Fruit fly (Drosophila melanogaster): ENCODE results near the gene sturkopf.

Gene sturkopf

DNA sequence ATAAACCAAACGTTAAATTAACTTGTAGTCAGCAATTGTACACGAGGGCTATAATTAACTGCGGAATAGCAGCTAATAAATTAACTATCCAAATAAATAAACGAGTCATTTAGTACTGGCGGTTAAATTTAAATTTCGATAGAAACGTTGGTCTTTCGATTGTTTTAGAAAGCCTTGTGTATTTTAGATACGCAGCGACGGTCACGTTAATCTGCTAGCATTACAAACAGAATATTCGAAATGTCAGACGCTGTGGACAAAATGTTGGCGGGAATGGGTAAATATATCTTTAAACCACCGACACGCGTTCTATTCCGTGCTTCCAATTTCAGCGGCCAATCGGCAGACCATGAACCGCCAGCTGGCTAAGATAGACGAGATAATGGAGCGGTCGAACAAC is 18.4 kb upstream of the sturkopf start, which contains the start of gene msd1:
Gene msd1, plus strand, starts transcription at position 203 of the 400 bp plus-strand sequence.
- TF ChIP-seq h (GFP tag; optimal IDR thresholded peaks at IDR 0.05) = no peak
- no peak for TF ChIP-seq Jra (GFP tag; optimal IDR thresholded peaks at IDR 0.05)
- no peak for TF ChIP-seq CrebA (GFP tag; optimal IDR thresholded peaks at IDR 0.05; ENCODE audit: borderline replicate concordance)
- TF ChIP-seq rgr (GFP tag; optimal IDR thresholded peaks at IDR 0.05) = no peak

DNA sequence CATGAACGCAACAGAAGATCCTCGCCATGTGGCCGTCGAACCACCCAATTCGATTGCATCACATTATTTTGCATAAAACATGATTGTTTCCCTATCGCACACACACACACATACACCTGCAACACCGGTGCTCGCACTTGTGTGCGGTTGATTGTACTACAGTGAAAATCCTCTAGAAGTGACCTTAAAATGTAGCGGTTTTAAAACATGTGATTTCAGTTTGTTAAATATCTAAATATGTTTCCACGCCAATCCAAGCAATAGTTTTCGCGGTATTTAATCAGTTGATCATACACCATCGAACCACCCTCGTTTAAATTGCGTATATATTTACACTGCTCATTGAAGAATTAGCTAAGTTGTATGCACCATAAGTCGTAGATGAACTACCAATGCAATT is 17.2 kb upstream of the sturkopf start:
- peak in 1 of 2 experiments; percentile 31 for TF ChIP-seq foxo (GFP tag; optimal IDR thresholded peaks at IDR 0.05)
- TF ChIP-seq Vsx2 (GFP tag; optimal IDR thresholded peaks at IDR 0.05; ENCODE audit: partially characterized antibody) = no peak
- peak; percentile 23 for TF ChIP-seq ey (GFP tag; optimal IDR thresholded peaks at IDR 0.05)

DNA sequence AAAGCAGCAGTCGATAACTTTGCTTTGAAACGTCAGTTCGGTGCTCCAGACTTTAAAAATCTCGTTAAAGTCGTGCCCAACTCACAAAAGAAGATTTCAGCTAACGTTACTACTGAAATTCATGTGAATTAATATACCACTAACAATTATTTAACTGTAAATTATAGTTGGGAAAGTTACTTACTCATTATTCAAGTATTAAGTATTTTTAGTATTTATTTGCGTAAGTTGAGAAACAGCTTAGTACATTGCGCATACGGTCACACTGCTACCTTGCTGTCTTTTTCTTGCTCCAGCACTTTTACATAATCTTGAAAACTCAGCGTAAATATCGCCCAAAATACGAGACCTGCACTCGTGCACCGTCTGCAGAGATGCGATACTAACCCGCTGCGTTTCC is 16.5 kb upstream of the sturkopf start, which contains the start of gene ND-ACP:
Gene ND-ACP, plus strand, starts transcription at position 226 of the 400 bp plus-strand sequence.
- no peak for TF ChIP-seq jim (GFP tag; optimal IDR thresholded peaks at IDR 0.05)
- TF ChIP-seq pan (optimal IDR thresholded peaks at IDR 0.05) = no peak
- no peak for TF ChIP-seq sage (GFP tag; optimal IDR thresholded peaks at IDR 0.05)
- no peak for TF ChIP-seq tai (GFP tag; optimal IDR thresholded peaks at IDR 0.05)
- TF ChIP-seq CrebA (GFP tag; optimal IDR thresholded peaks at IDR 0.05; ENCODE audit: borderline replicate concordance) = no peak
- TF ChIP-seq ey (GFP tag; optimal IDR thresholded peaks at IDR 0.05) = no peak
- no peak for TF ChIP-seq N (GFP tag; optimal IDR thresholded peaks at IDR 0.05)

DNA sequence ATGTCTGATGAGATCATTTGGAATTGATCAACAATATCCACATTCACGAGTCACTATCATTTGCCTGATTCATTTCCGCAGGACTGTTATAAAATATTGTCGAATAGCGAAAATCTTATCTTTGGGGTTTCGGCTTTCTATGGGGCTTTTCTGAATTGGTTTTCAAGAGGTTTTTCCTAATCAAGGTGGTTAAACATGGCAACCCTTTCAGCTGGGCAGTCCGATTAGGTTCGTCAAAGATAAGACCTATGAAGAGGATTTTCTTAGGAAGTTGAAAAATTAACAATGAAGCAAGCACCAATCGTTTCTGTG is 12.4 kb upstream of the sturkopf start:
- TF ChIP-seq foxo (GFP tag; optimal IDR thresholded peaks at IDR 0.05) (no peak), Jra (GFP tag; optimal IDR thresholded peaks at IDR 0.05) (no peak), HLH106 (tag; optimal IDR thresholded peaks at IDR 0.05) (no peak), Hr78 (GFP tag; optimal IDR thresholded peaks at IDR 0.05) (no peak), fru (GFP tag; optimal IDR thresholded peaks at IDR 0.05) (no peak), CrebA (GFP tag; optimal IDR thresholded peaks at IDR 0.05; ENCODE audit: borderline replicate concordance) (no peak), Rel (GFP tag; optimal IDR thresholded peaks at IDR 0.05) (no peak), Rel (tag; optimal IDR thresholded peaks at IDR 0.05) (peak; percentile 73), Hnf4 (GFP tag; optimal IDR thresholded peaks at IDR 0.05) (no peak)

DNA sequence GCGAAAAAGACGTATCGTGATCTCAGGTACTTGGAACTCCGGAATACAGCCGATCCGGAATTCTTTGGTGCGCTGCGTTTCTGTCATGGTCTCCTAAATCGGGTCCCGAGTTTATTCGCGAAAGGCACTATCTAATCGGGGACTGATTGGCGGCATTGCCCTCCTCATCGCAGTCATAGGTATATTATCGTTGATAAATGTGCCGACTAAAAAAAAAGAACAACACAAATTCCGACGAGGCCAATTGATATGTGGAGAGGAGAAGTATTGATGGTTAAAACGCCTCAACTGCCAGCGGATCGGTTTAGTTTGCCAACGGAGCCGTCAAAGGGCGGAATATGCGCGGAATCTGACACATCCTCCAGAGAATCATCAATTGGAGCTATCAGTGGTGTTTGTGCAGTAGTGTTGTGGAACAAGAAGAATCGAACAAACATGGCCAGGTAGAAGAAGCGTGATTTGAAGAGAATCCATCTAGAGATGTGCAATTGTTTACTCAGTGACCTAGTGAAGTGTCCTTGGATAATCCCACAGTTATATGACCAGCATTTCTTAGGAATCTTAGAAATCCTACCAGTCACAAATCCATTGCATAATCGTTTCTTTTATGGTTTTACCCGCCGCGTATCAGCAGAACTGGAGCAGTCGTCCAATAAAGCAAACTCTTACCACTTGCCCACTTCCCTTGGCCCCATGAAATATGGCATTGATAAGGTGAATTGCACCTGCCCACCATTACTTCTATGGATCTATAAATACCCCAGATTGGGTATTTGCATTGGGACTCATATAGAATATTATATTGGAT is 11.8 kb upstream of the sturkopf start:
- no peak for TF ChIP-seq brk (GFP tag; optimal IDR thresholded peaks at IDR 0.05)
- peak; percentile 26 for TF ChIP-seq br (GFP tag; optimal IDR thresholded peaks at IDR 0.05)
- no peak for TF ChIP-seq Myc (optimal IDR thresholded peaks at IDR 0.05)
- no peak for TF ChIP-seq CG32264 (GFP tag; optimal IDR thresholded peaks at IDR 0.05)
- no peak for TF ChIP-seq usp (GFP tag; optimal IDR thresholded peaks at IDR 0.05)
- TF ChIP-seq dl (GFP tag; optimal IDR thresholded peaks at IDR 0.05; ENCODE audit: insufficient read depth in 1 of 2, partially characterized antibody in 2 of 2) = peak; percentile 18 to 52
- TF ChIP-seq Mio (GFP tag; optimal IDR thresholded peaks at IDR 0.05) = no peak
- peak; percentile 29 for TF ChIP-seq Sp1 (GFP tag; optimal IDR thresholded peaks at IDR 0.05)
- no peak for TF ChIP-seq foxo (GFP tag; optimal IDR thresholded peaks at IDR 0.05)
- no peak for TF ChIP-seq Vsx2 (GFP tag; optimal IDR thresholded peaks at IDR 0.05; ENCODE audit: partially characterized antibody)
- TF ChIP-seq Rel (GFP tag; optimal IDR thresholded peaks at IDR 0.05) = peak; percentile 17
- no peak for TF ChIP-seq Rel (tag; optimal IDR thresholded peaks at IDR 0.05)

DNA sequence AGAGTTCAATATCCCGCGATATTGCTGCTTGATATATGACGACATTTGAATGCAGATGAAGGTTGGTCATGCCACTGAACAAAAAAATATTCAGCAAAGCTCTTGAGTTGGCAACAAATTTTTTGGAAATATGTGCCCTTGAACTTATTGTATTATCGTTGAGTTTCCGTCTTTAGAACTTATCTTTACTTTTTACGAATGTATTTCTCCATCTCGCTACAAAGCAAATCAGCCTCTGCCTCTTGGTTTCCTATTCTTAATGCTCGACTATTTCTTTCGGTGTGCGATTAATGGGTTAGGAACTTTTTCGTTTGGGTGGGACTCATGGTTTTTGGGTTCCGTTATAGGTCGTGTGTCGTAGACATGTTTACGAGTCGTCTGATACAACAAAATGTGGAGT is 10.0 kb upstream of the sturkopf start:
- TF ChIP-seq rgr (GFP tag; optimal IDR thresholded peaks at IDR 0.05) (peak; percentile 50), CG9705 (GFP tag; optimal IDR thresholded peaks at IDR 0.05) (no peak), sv (GFP tag; optimal IDR thresholded peaks at IDR 0.05) (peak; percentile 54), brk (GFP tag; optimal IDR thresholded peaks at IDR 0.05) (no peak), Hnf4 (GFP tag; optimal IDR thresholded peaks at IDR 0.05) (no peak), dmrt93B (GFP tag; optimal IDR thresholded peaks at IDR 0.05) (no peak), tai (GFP tag; optimal IDR thresholded peaks at IDR 0.05) (no peak), usp (GFP tag; optimal IDR thresholded peaks at IDR 0.05) (no peak), pan (optimal IDR thresholded peaks at IDR 0.05) (no peak), CrebA (GFP tag; optimal IDR thresholded peaks at IDR 0.05; ENCODE audit: borderline replicate concordance) (no peak), br (GFP tag; optimal IDR thresholded peaks at IDR 0.05) (peak; percentile 35), Dif (GFP tag; optimal IDR thresholded peaks at IDR 0.05; ENCODE audit: partially characterized antibody) (no peak), N (GFP tag; optimal IDR thresholded peaks at IDR 0.05) (no peak), HLH106 (tag; optimal IDR thresholded peaks at IDR 0.05) (peak; percentile 26), Vsx2 (GFP tag; optimal IDR thresholded peaks at IDR 0.05; ENCODE audit: partially characterized antibody) (no peak), ey (GFP tag; optimal IDR thresholded peaks at IDR 0.05) (peak; percentile 52), GATAd (GFP tag; optimal IDR thresholded peaks at IDR 0.05) (no peak), Abd-B (GFP tag; optimal IDR thresholded peaks at IDR 0.05) (no peak), dsf (GFP tag; optimal IDR thresholded peaks at IDR 0.05; ENCODE audit: borderline replicate concordance) (no peak), psq (GFP tag; optimal IDR thresholded peaks at IDR 0.05) (peak; percentile 23), Jra (GFP tag; optimal IDR thresholded peaks at IDR 0.05) (no peak), Dfd (GFP tag; optimal IDR thresholded peaks at IDR 0.05) (no peak), jim (GFP tag; optimal IDR thresholded peaks at IDR 0.05) (no peak), Hr78 (GFP tag; optimal IDR thresholded peaks at IDR 0.05) (no peak), sage (GFP tag; optimal IDR thresholded peaks at IDR 0.05) (no peak), Hr83 (GFP tag; optimal IDR thresholded peaks at IDR 0.05; ENCODE audit: poor library complexity, severe bottlenecking) (no peak), OdsH (GFP tag; optimal IDR thresholded peaks at IDR 0.05) (peak; percentile 39)

All from whole organism, wandering third instar larva.